Fruit fly (Drosophila melanogaster) whole organism, embryonic: ENCODE measurements around the gene slp1.

ENCODE experiments used
- B-H2 ChIP-seq: fragments of 200-800 bp; sonication (Bioruptor generic); optimal IDR thresholded peaks from 2 replicates; lab custom pipeline; 2018; ENCODE audit warnings: missing biosample characterization, mild to moderate bottlenecking, missing genetic modification characterization
- BEAF-32 ChIP-seq: fragments of 200-800 bp; sonication (Bioruptor generic); optimal IDR thresholded peaks from 3 replicates; lab custom pipeline; 2017; ENCODE audit warnings: missing biosample characterization, missing genetic modification characterization, mild to moderate bottlenecking, moderate library complexity, missing genetic modification reagents
- CG10274 ChIP-seq: fragments of 200-800 bp; sonication (Bioruptor generic); optimal IDR thresholded peaks from 3 replicates; lab custom pipeline; 2017; ENCODE audit warnings: missing biosample characterization, mild to moderate bottlenecking, missing genetic modification characterization
- CG10321 ChIP-seq: fragments of 200-800 bp; sonication (Bioruptor generic); IDR thresholded peaks from 2 replicates; pipeline ENCODE4 v1.3.6; 2022; ENCODE audit warnings: missing biosample characterization, missing genetic modification characterization
- CG10462 ChIP-seq: fragments of 200-800 bp; sonication (Bioruptor generic); optimal IDR thresholded peaks from 2 replicates; lab custom pipeline; 2016; ENCODE audit warnings: missing biosample characterization, missing genetic modification characterization
- CG10959 ChIP-seq: fragments of 200-800 bp; sonication (Bioruptor generic); IDR thresholded peaks from 2 replicates; pipeline ENCODE4 v1.3.6; 2022; ENCODE audit warnings: missing biosample characterization, missing genetic modification characterization
- CG11247 ChIP-seq: fragments of 200-800 bp; sonication (Bioruptor generic); IDR thresholded peaks from 2 replicates; pipeline ENCODE4 v1.3.6; 2022; ENCODE audit warnings: missing biosample characterization, missing genetic modification characterization
- CG12299 ChIP-seq: fragments of 200-800 bp; sonication (Bioruptor generic); optimal IDR thresholded peaks from 2 replicates; lab custom pipeline; 2018; ENCODE audit warnings: missing biosample characterization, mild to moderate bottlenecking, missing genetic modification characterization
- CG16813 ChIP-seq: fragments of 200-800 bp; sonication (Bioruptor generic); IDR thresholded peaks from 3 replicates; pipeline ENCODE4 v1.3.6; 2022; ENCODE audit warnings: missing biosample characterization, missing genetic modification characterization; ENCODE audit not compliant: partially characterized antibody
- CG2129 ChIP-seq: fragments of 200-800 bp; sonication (Bioruptor generic); IDR thresholded peaks from 2 replicates; pipeline ENCODE4 v1.3.6; 2022; ENCODE audit warnings: missing biosample characterization, missing genetic modification characterization; ENCODE audit not compliant: partially characterized antibody
- CG2889 ChIP-seq: fragments of 200-800 bp; sonication (Bioruptor generic); IDR thresholded peaks from 3 replicates; pipeline ENCODE4 v1.3.6; 2022; ENCODE audit warnings: missing biosample characterization, missing genetic modification characterization
- CG32767 ChIP-seq: fragments of 200-800 bp; sonication (Bioruptor generic); IDR thresholded peaks from 2 replicates; pipeline ENCODE4 v1.3.6; 2022; ENCODE audit warnings: missing biosample characterization, missing genetic modification characterization
- CG32772 ChIP-seq: fragments of 200-800 bp; sonication (Bioruptor generic); IDR thresholded peaks from 2 replicates; pipeline ENCODE4 v1.3.6; 2022; ENCODE audit warnings: missing biosample characterization, missing genetic modification characterization
- CG33557 ChIP-seq: fragments of 200-800 bp; sonication (Bioruptor generic); optimal IDR thresholded peaks from 2 replicates; lab custom pipeline; 2019; ENCODE audit warnings: missing biosample characterization, mild to moderate bottlenecking, missing genetic modification characterization, moderate library complexity
- CG34224 ChIP-seq: fragments of 200-800 bp; sonication (Bioruptor generic); IDR thresholded peaks from 3 replicates; pipeline ENCODE4 v1.3.6; 2022; ENCODE audit warnings: missing biosample characterization, missing genetic modification characterization; ENCODE audit not compliant: partially characterized antibody
- CG4360 ChIP-seq: fragments of 200-800 bp; sonication (Bioruptor generic); IDR thresholded peaks from 2 replicates; pipeline ENCODE4 v1.3.6; 2022; ENCODE audit warnings: missing biosample characterization, missing genetic modification characterization
- CG6689 ChIP-seq: fragments of 200-800 bp; sonication (Bioruptor generic); IDR thresholded peaks from 2 replicates; pipeline ENCODE4 v1.3.6; 2022; ENCODE audit warnings: missing biosample characterization, missing genetic modification characterization
- CG7271 ChIP-seq: fragments of 200-800 bp; sonication (Bioruptor generic); optimal IDR thresholded peaks from 2 replicates; lab custom pipeline; 2018; ENCODE audit warnings: missing biosample characterization, mild to moderate bottlenecking, missing genetic modification characterization, moderate library complexity
- CoRest ChIP-seq: fragments of 200-800 bp; sonication (Bioruptor generic); optimal IDR thresholded peaks from 3 replicates; lab custom pipeline; 2018; ENCODE audit warnings: missing biosample characterization, mild to moderate bottlenecking, missing genetic modification characterization, moderate library complexity
- CrebB ChIP-seq: fragments of 200-800 bp; sonication (Bioruptor generic); optimal IDR thresholded peaks from 3 replicates; lab custom pipeline; 2018; ENCODE audit warnings: missing biosample characterization, mild to moderate bottlenecking, missing genetic modification characterization
- Fer2 ChIP-seq: fragments of 200-800 bp; sonication (Bioruptor generic); optimal IDR thresholded peaks from 2 replicates; lab custom pipeline; 2018; ENCODE audit warnings: missing biosample characterization, mild to moderate bottlenecking, missing genetic modification characterization, moderate library complexity
- HLH4C ChIP-seq: fragments of 200-800 bp; sonication (Bioruptor generic); IDR thresholded peaks from 3 replicates; pipeline ENCODE4 v1.3.6; 2022; ENCODE audit warnings: missing biosample characterization, missing genetic modification characterization; ENCODE audit not compliant: partially characterized antibody
- HLH54F ChIP-seq: fragments of 200-800 bp; sonication (Bioruptor generic); optimal IDR thresholded peaks from 3 replicates; lab custom pipeline; 2016; ENCODE audit warnings: missing biosample characterization, missing genetic modification characterization
- Hmr ChIP-seq: fragments of 200-800 bp; sonication (Bioruptor generic); optimal IDR thresholded peaks from 3 replicates; lab custom pipeline; 2017; ENCODE audit warnings: mild to moderate bottlenecking, missing biosample characterization, missing genetic modification reagents, missing genetic modification characterization
- Hmx ChIP-seq: fragments of 200-800 bp; sonication (Bioruptor generic); optimal IDR thresholded peaks from 2 replicates; lab custom pipeline; 2016; ENCODE audit warnings: missing biosample characterization, missing genetic modification characterization
- Hr51 ChIP-seq, 2 experiments: fragments of 200-800 bp; sonication (Bioruptor generic); optimal IDR thresholded peaks; 2 replicates in 1 of 2; 3 replicates in 1 of 2; lab custom pipeline; 2016 to 2018; ENCODE audit warnings: missing biosample characterization in 2 of 2, missing genetic modification characterization in 2 of 2, mild to moderate bottlenecking in 1 of 2, moderate library complexity in 1 of 2
- Myb ChIP-seq: fragments of 200-800 bp; sonication (Bioruptor generic); optimal IDR thresholded peaks from 2 replicates; lab custom pipeline; 2016; ENCODE audit warnings: missing biosample characterization, missing genetic modification characterization
- Neu2 ChIP-seq: fragments of 200-800 bp; sonication (Bioruptor generic); optimal IDR thresholded peaks from 3 replicates; lab custom pipeline; 2016; ENCODE audit warnings: missing biosample characterization, missing genetic modification characterization, borderline replicate concordance
- Nf-YC ChIP-seq: fragments of 200-800 bp; optimal IDR thresholded peaks from 3 replicates; lab custom pipeline; 2019; ENCODE audit warnings: missing biosample characterization, mild to moderate bottlenecking, missing genetic modification characterization, moderate library complexity
- NfI ChIP-seq: fragments of 200-800 bp; sonication (Bioruptor generic); optimal IDR thresholded peaks from 3 replicates; lab custom pipeline; 2018; ENCODE audit warnings: missing biosample characterization, mild to moderate bottlenecking, missing genetic modification characterization, moderate library complexity
- Poxn ChIP-seq: fragments of 200-800 bp; sonication (Bioruptor generic); IDR thresholded peaks from 2 replicates; pipeline ENCODE4 v1.3.6; 2022; ENCODE audit warnings: missing biosample characterization, missing genetic modification characterization
- Ravus ChIP-seq: fragments of 200-800 bp; sonication (Bioruptor generic); IDR thresholded peaks from 2 replicates; pipeline ENCODE4 v1.3.6; 2022; ENCODE audit warnings: missing biosample characterization, missing genetic modification characterization
- Sin3A ChIP-seq: fragments of >200 bp; optimal IDR thresholded peaks from 2 replicates; lab custom pipeline; 2018
- Sox102F ChIP-seq: fragments of 200-800 bp; sonication (Bioruptor generic); optimal IDR thresholded peaks from 2 replicates; lab custom pipeline; 2018; ENCODE audit warnings: missing biosample characterization, mild to moderate bottlenecking, missing genetic modification characterization, moderate library complexity
- bowl ChIP-seq: fragments of 200-800 bp; sonication (Bioruptor generic); IDR thresholded peaks from 2 replicates; pipeline ENCODE4 v1.3.6; 2022; ENCODE audit warnings: missing biosample characterization, missing genetic modification characterization
- dan ChIP-seq: fragments of 200-800 bp; sonication (Bioruptor generic); IDR thresholded peaks from 2 replicates; pipeline ENCODE4 v1.3.6; 2022; ENCODE audit warnings: missing biosample characterization, missing genetic modification characterization
- fu2 ChIP-seq: fragments of 200-800 bp; sonication (Bioruptor generic); optimal IDR thresholded peaks from 2 replicates; lab custom pipeline; 2016; ENCODE audit warnings: missing biosample characterization, missing genetic modification characterization
- gsb ChIP-seq: fragments of 200-800 bp; sonication (Bioruptor generic); IDR thresholded peaks from 2 replicates; pipeline ENCODE4 v1.3.6; 2022; ENCODE audit warnings: missing biosample characterization, missing genetic modification characterization
- her ChIP-seq: fragments of 200-800 bp; sonication (Bioruptor generic); optimal IDR thresholded peaks from 2 replicates; lab custom pipeline; 2016; ENCODE audit warnings: missing biosample characterization, missing genetic modification characterization
- hkb ChIP-seq, 2 experiments: fragments of 200-800 bp in 1 of 2; fragments of >200 bp in 1 of 2; sonication (Bioruptor generic) in 1 of 2; IDR thresholded peaks in 1 of 2; optimal IDR thresholded peaks in 1 of 2; 2 replicates each; pipeline versions ENCODE4 v1.3.6 to Lab custom; 2017 to 2022; ENCODE audit warnings: missing biosample characterization in 1 of 2, missing genetic modification characterization in 1 of 2
- klu ChIP-seq: fragments of 200-800 bp; sonication (Bioruptor generic); IDR thresholded peaks from 2 replicates; pipeline ENCODE4 v1.3.6; 2022; ENCODE audit warnings: missing biosample characterization, missing genetic modification characterization
- luna ChIP-seq: fragments of 200-800 bp; sonication (Bioruptor generic); optimal IDR thresholded peaks from 2 replicates; lab custom pipeline; 2016; ENCODE audit warnings: missing biosample characterization, missing genetic modification characterization
- org-1 ChIP-seq: fragments of 200-800 bp; sonication (Bioruptor generic); optimal IDR thresholded peaks from 2 replicates; lab custom pipeline; 2017; ENCODE audit warnings: missing biosample characterization, missing genetic modification characterization
- peb ChIP-seq: fragments of 200-800 bp; sonication (Bioruptor generic); IDR thresholded peaks from 2 replicates; pipeline ENCODE4 v1.3.6; 2022; ENCODE audit warnings: missing biosample characterization, missing genetic modification characterization
- pho ChIP-seq: fragments of 200-800 bp; sonication (Bioruptor generic); optimal IDR thresholded peaks from 2 replicates; lab custom pipeline; 2016; ENCODE audit warnings: missing biosample characterization, missing genetic modification characterization
- sd ChIP-seq: fragments of 200-800 bp; sonication (Bioruptor generic); optimal IDR thresholded peaks from 3 replicates; lab custom pipeline; 2018; ENCODE audit warnings: missing biosample characterization, mild to moderate bottlenecking, missing genetic modification characterization, moderate library complexity
- stc ChIP-seq: fragments of 200-800 bp; sonication (Bioruptor generic); IDR thresholded peaks from 2 replicates; pipeline ENCODE4 v1.3.6; 2022; ENCODE audit warnings: missing biosample characterization, missing genetic modification characterization
- ttk ChIP-seq: fragments of 200-800 bp; sonication (Bioruptor generic); IDR thresholded peaks from 2 replicates; pipeline ENCODE4 v2.1.2; 2022; ENCODE audit warnings: missing biosample characterization, missing genetic modification characterization
- zen ChIP-seq: fragments of 200-800 bp; sonication (Bioruptor generic); optimal IDR thresholded peaks from 3 replicates; lab custom pipeline; 2018; ENCODE audit warnings: missing biosample characterization, mild to moderate bottlenecking, missing genetic modification characterization, moderate library complexity
- zfh2 ChIP-seq: fragments of 200-800 bp; sonication (Bioruptor generic); optimal IDR thresholded peaks from 2 replicates; lab custom pipeline; 2016; ENCODE audit warnings: missing biosample characterization, missing genetic modification characterization

slp1 gene

DNA sequence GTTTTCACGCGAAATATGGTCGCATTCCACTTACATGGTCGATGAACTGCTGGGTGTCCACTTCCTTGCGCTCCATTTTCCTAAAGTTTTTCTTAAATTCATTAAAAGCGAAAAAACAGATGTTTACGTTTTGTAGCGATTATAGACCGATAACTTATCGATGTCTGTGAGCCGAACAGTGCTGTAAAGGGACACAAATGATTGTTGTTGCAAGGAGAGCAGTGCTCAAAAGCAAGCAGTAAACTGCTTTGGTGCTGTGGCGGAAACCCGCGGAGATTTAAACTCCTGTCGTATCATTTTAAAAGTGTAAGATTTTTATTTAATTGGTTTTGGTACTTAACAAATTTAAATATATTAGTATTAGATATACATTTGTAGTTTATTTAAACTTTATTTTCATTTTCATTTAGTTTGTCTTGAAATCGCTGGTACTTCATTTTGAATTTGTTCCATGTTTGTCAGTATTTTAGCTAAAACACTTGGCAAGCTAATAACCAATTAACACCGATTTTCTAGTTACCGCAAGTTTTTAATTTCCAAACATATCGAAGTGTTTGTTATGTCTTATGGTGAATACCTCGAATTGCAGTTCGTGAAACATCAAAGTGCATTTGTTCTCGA is 12.1 kb upstream of the slp1 start, which contains the start of gene CG3407 (continued):
- no peak for TF ChIP-seq CrebB (tag; lab: Kevin White, UChicago)
- TF ChIP-seq CG10462 (GFP tag; lab: Kevin White, UChicago) = peak; percentile 46
- TF ChIP-seq Nf-YC = peak; percentile 24
- TF ChIP-seq Fer2 = no peak
- TF ChIP-seq dan (GFP tag; lab: Robert Waterston, UW) = no peak
- no peak for TF ChIP-seq CG33557 (GFP tag; lab: Kevin White, UChicago)
- TF ChIP-seq zfh2 (GFP tag; lab: Kevin White, UChicago) = peak; percentile 74
- no peak for TF ChIP-seq Neu2 (GFP tag; lab: Kevin White, UChicago)
- no peak; the same call in 1 of the 2 replicates for TF ChIP-seq CG11247 (GFP tag; lab: Robert Waterston, UW)
- TF ChIP-seq HLH54F (GFP tag; lab: Kevin White, UChicago) = peak; percentile 67
- TF ChIP-seq CG32767 (GFP tag; lab: Robert Waterston, UW) = no peak
- no peak for TF ChIP-seq sd (tag; lab: Kevin White, UChicago)
- TF ChIP-seq BEAF-32 (GFP tag; lab: Kevin White, UChicago) = peak; percentile 66
- TF ChIP-seq CG32772 (GFP tag; lab: Robert Waterston, UW) = no peak
- no peak for TF ChIP-seq Hmx (GFP tag; lab: Kevin White, UChicago)
- TF ChIP-seq HLH4C (GFP tag; lab: Robert Waterston, UW) = peak; percentile 63
- TF ChIP-seq hkb (optimal IDR thresholded peaks at IDR 0.05; lab: Kevin White, UChicago) = peak; percentile 38
- TF ChIP-seq hkb (GFP tag; IDR thresholded peaks at IDR 0.05; lab: Robert Waterston, UW) = no peak
- TF ChIP-seq org-1 (GFP tag; lab: Kevin White, UChicago) = no peak
- no peak for TF ChIP-seq ttk (GFP tag; lab: Robert Waterston, UW)
- TF ChIP-seq luna (GFP tag; lab: Kevin White, UChicago) = no peak
- TF ChIP-seq klu = no peak
- TF ChIP-seq pho (GFP tag; lab: Kevin White, UChicago) = peak; percentile 60
- no peak for TF ChIP-seq bowl (GFP tag; lab: Robert Waterston, UW)
- peak; percentile 37 for TF ChIP-seq zen (tag; lab: Kevin White, UChicago)
- peak; percentile 69 for TF ChIP-seq Hmr (GFP tag; lab: Kevin White, UChicago)
- TF ChIP-seq CG10959 = no peak
- TF ChIP-seq her (GFP tag; lab: Kevin White, UChicago) = peak; percentile 61
- TF ChIP-seq gsb (GFP tag; lab: Robert Waterston, UW) = no peak
- peak; percentile 75 for TF ChIP-seq Myb (GFP tag; lab: Kevin White, UChicago)
- TF ChIP-seq stc = no peak; the same call in 1 of the 2 replicates
- TF ChIP-seq Ravus = no peak
- TF ChIP-seq CG4360 (GFP tag; lab: Robert Waterston, UW) = peak; percentile 92
- TF ChIP-seq CG12299 (tag; lab: Kevin White, UChicago) = no peak
- no peak for TF ChIP-seq CG7271 (tag; lab: Kevin White, UChicago)
- TF ChIP-seq Poxn = no peak
- TF ChIP-seq CG10274 (GFP tag; lab: Kevin White, UChicago) = no peak
- peak; percentile 41 for TF ChIP-seq CoRest
- TF ChIP-seq NfI (GFP tag; lab: Kevin White, UChicago) = peak; percentile 71
- TF ChIP-seq CG2129 = no peak
- peak; percentile 37 for TF ChIP-seq fu2 (GFP tag; lab: Kevin White, UChicago)
- peak; percentile 80 for TF ChIP-seq CG34224 (GFP tag; lab: Robert Waterston, UW)
- peak; percentile 54 for TF ChIP-seq B-H2
- TF ChIP-seq peb (GFP tag; lab: Robert Waterston, UW) = no peak
- peak; percentile 60 for TF ChIP-seq CG16813 (GFP tag; lab: Robert Waterston, UW)
- no peak for TF ChIP-seq CG10321
- TF ChIP-seq Hr51 (GFP tag; optimal IDR thresholded peaks at IDR 0.05; lab: Kevin White, UChicago) = peak in 1 of 2 experiments; percentile 43
- TF ChIP-seq CG6689 = no peak
- TF ChIP-seq CG2889 (GFP tag; lab: Robert Waterston, UW) = no peak
- TF ChIP-seq Sin3A (lab: Kevin White, UChicago) = peak; percentile 36
- no peak for TF ChIP-seq Sox102F
